ENCODE assay signal across 5 fruit fly cellular contexts in the genomic region with DNA sequence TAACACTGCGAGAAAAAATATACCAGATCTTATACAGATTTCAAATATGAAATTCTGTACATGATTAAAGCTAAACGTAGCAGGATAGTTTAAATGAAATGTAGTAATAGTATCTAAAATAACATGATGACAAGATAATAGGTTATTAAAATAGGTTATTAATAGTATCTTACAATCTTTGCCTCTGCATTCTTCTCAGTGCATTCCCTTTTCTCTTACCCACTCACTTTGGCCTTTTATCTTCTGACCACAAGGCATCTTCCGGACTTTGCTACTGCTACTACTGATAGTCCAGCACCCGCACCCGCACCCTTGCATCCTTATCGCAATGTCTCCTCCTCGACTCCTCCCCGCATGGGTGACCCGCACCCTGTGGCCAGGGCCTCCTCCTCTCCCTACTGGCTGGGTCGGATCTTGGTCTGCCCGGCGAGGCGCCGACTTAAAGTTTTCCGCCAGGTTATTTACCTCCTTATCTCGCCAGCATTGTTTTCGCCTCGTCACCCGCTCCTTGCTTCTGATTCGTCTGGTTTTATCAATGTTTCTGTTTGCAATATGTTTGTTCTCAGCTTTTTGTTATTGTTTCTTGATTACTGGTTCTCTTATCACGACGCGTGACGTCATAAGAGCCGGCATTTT.
A peak's percentile ranks its signal among the peaks of the same experiment; 100 is the strongest.
TF ChIP-seq lines count a peak whose summit lies in the region.

No protein-coding gene starts in this region.

TF ChIP-seq in whole organism, adult, 20 proteins besides CTCF, POLR2A, EP300 and RAD21 (continued from another document):
- TF ChIP-seq cic (GFP tag; optimal IDR thresholded peaks at IDR 0.05; lab: Kevin White, UChicago) (peak; percentile 43), kay (GFP tag; lab: Kevin White, UChicago; ENCODE audit: borderline replicate concordance) (peak; percentile 80), cnc (optimal IDR thresholded peaks at IDR 0.05; lab: Kevin White, UChicago) (peak in 1 of 2 experiments; percentile 57)

TF ChIP-seq in whole organism, embryonic, 481 proteins besides CTCF, POLR2A, EP300 and RAD21 (continued from another document and continues in another):
- TF ChIP-seq bsh (GFP tag; optimal IDR thresholded peaks at IDR 0.05; lab: Kevin White, UChicago): peak; percentile 60 to 74
- TF ChIP-seq CG16863 (GFP tag; optimal IDR thresholded peaks at IDR 0.05; lab: Kevin White, UChicago): peak; percentile 13
- peak; percentile 54 for TF ChIP-seq CG15696 (tag; optimal IDR thresholded peaks at IDR 0.05; lab: Kevin White, UChicago)
- TF ChIP-seq nerfin-2 (GFP tag; IDR thresholded peaks at IDR 0.05; lab: Robert Waterston, UW; ENCODE audit: partially characterized antibody): 0 out of 2 replicates have a peak, but pooled peaks have one; percentile 17
- TF ChIP-seq CG30403 (GFP tag; optimal IDR thresholded peaks at IDR 0.05; lab: Kevin White, UChicago): peak; percentile 33
- no peak for TF ChIP-seq CG6683 (GFP tag; optimal IDR thresholded peaks at IDR 0.05; lab: Kevin White, UChicago)
- no peak for TF ChIP-seq CG31224 (GFP tag; IDR thresholded peaks at IDR 0.05; lab: Robert Waterston, UW)
- TF ChIP-seq peb (GFP tag; IDR thresholded peaks at IDR 0.05; lab: Robert Waterston, UW): no peak
- no peak for TF ChIP-seq CG11093 (GFP tag; IDR thresholded peaks at IDR 0.05; lab: Robert Waterston, UW)
- peak; percentile 51 for TF ChIP-seq D19A (tag; optimal IDR thresholded peaks at IDR 0.05; lab: Kevin White, UChicago)
- TF ChIP-seq Drgx (GFP tag; IDR thresholded peaks at IDR 0.05; lab: Robert Waterston, UW): peak; percentile 80
- no peak for TF ChIP-seq dm (GFP tag; optimal IDR thresholded peaks at IDR 0.05; lab: Kevin White, UChicago)
- no peak for TF ChIP-seq Deaf1 (tag; optimal IDR thresholded peaks at IDR 0.05; lab: Kevin White, UChicago)
- TF ChIP-seq CG10209 (GFP tag; optimal IDR thresholded peaks at IDR 0.05; lab: Kevin White, UChicago): peak; percentile 49
- TF ChIP-seq CG3838 (GFP tag; optimal IDR thresholded peaks at IDR 0.05; lab: Kevin White, UChicago): no peak
- 0 out of 2 replicates have a peak, but pooled peaks have one; percentile 19 for TF ChIP-seq slbo (GFP tag; IDR thresholded peaks at IDR 0.05; lab: Robert Waterston, UW)
- no peak for TF ChIP-seq fd64A (GFP tag; optimal IDR thresholded peaks at IDR 0.05; lab: Kevin White, UChicago)
- peak; percentile 14 for TF ChIP-seq CHES-1-like (GFP tag; optimal IDR thresholded peaks at IDR 0.05; lab: Kevin White, UChicago)
- peak; percentile 66 for TF ChIP-seq unpg (GFP tag; optimal IDR thresholded peaks at IDR 0.05; lab: Kevin White, UChicago)
- no peak for TF ChIP-seq CG6854 (GFP tag; optimal IDR thresholded peaks at IDR 0.05; lab: Kevin White, UChicago)
- TF ChIP-seq fru (optimal IDR thresholded peaks at IDR 0.05; lab: Kevin White, UChicago): no peak
- peak; percentile 41 for TF ChIP-seq PHDP (tag; optimal IDR thresholded peaks at IDR 0.05; lab: Kevin White, UChicago)
- 0 out of 2 replicates have a peak, but pooled peaks have one; percentile 12 for TF ChIP-seq CG32772 (GFP tag; IDR thresholded peaks at IDR 0.05; lab: Robert Waterston, UW)
- TF ChIP-seq Fer3 (tag; optimal IDR thresholded peaks at IDR 0.05; lab: Kevin White, UChicago): peak; percentile 43
- peak; percentile 44 for TF ChIP-seq CG34376 (GFP tag; optimal IDR thresholded peaks at IDR 0.05; lab: Kevin White, UChicago)
- TF ChIP-seq CG4854 (GFP tag; optimal IDR thresholded peaks at IDR 0.05; lab: Kevin White, UChicago): no peak
- no peak for TF ChIP-seq CG6813 (GFP tag; optimal IDR thresholded peaks at IDR 0.05; lab: Kevin White, UChicago)
- TF ChIP-seq mirr (GFP tag; optimal IDR thresholded peaks at IDR 0.05; lab: Kevin White, UChicago): peak; percentile 15
- TF ChIP-seq CG7745 (tag; optimal IDR thresholded peaks at IDR 0.05; lab: Kevin White, UChicago): no peak

TF ChIP-seq in whole organism, prepupa, 60 proteins besides CTCF, POLR2A, EP300 and RAD21 (continued from another document and continues in another):
- TF ChIP-seq fd59A (GFP tag; optimal IDR thresholded peaks at IDR 0.05; lab: Kevin White, UChicago): peak; percentile 63
- peak; percentile 57 for TF ChIP-seq dac (GFP tag; optimal IDR thresholded peaks at IDR 0.05; lab: Kevin White, UChicago)
- peak; percentile 75 for TF ChIP-seq CG3919 (GFP tag; optimal IDR thresholded peaks at IDR 0.05; lab: Kevin White, UChicago)
- peak; percentile 81 for TF ChIP-seq eg (GFP tag; IDR thresholded peaks at IDR 0.05; lab: Robert Waterston, UW)
- TF ChIP-seq Smox (GFP tag; optimal IDR thresholded peaks at IDR 0.05; lab: Kevin White, UChicago): peak; percentile 80
- peak; percentile 80 for TF ChIP-seq CG3032 (tag; optimal IDR thresholded peaks at IDR 0.05; lab: Kevin White, UChicago)
- peak; percentile 51 to 84 for TF ChIP-seq salr (GFP tag; optimal IDR thresholded peaks at IDR 0.05; lab: Kevin White, UChicago)
- TF ChIP-seq CG6792 (GFP tag; optimal IDR thresholded peaks at IDR 0.05; lab: Kevin White, UChicago): peak; percentile 79
- TF ChIP-seq CG9139 (GFP tag; optimal IDR thresholded peaks at IDR 0.05; lab: Kevin White, UChicago): peak; percentile 74
- TF ChIP-seq CG10669 (GFP tag; optimal IDR thresholded peaks at IDR 0.05; lab: Kevin White, UChicago): peak; percentile 74
- peak; percentile 73 for TF ChIP-seq CG10631 (GFP tag; optimal IDR thresholded peaks at IDR 0.05; lab: Kevin White, UChicago)
- TF ChIP-seq Eip75B (GFP tag; optimal IDR thresholded peaks at IDR 0.05; lab: Kevin White, UChicago): peak; percentile 82
- peak; percentile 64 for TF ChIP-seq CG1621 (tag; optimal IDR thresholded peaks at IDR 0.05; lab: Kevin White, UChicago)
- TF ChIP-seq CG11762 (GFP tag; optimal IDR thresholded peaks at IDR 0.05; lab: Kevin White, UChicago; ENCODE audit: insufficient read depth): peak; percentile 77
- peak; percentile 12 for TF ChIP-seq Hr38 (GFP tag; optimal IDR thresholded peaks at IDR 0.05; lab: Kevin White, UChicago)
- TF ChIP-seq net (GFP tag; optimal IDR thresholded peaks at IDR 0.05; lab: Kevin White, UChicago): peak; percentile 70
- peak; percentile 70 for TF ChIP-seq lz (GFP tag; optimal IDR thresholded peaks at IDR 0.05; lab: Kevin White, UChicago)
- peak; percentile 75 for TF ChIP-seq dsx (GFP tag; optimal IDR thresholded peaks at IDR 0.05; lab: Kevin White, UChicago; ENCODE audit: poor library complexity, severe bottlenecking)
- peak; percentile 80 for TF ChIP-seq spab (GFP tag; optimal IDR thresholded peaks at IDR 0.05; lab: Kevin White, UChicago)
- peak; percentile 81 for TF ChIP-seq CG6808 (GFP tag; optimal IDR thresholded peaks at IDR 0.05; lab: Kevin White, UChicago)
- peak; percentile 27 for TF ChIP-seq vri (GFP tag; optimal IDR thresholded peaks at IDR 0.05; lab: Kevin White, UChicago)
- TF ChIP-seq CG6854 (GFP tag; optimal IDR thresholded peaks at IDR 0.05; lab: Kevin White, UChicago): peak; percentile 26
- TF ChIP-seq CG16779 (tag; optimal IDR thresholded peaks at IDR 0.05; lab: Kevin White, UChicago): peak; percentile 71
- peak; percentile 78; the same call in 2 of the 3 replicates for TF ChIP-seq CG6163 (GFP tag; IDR thresholded peaks at IDR 0.05; lab: Robert Waterston, UW)
- peak; percentile 70 for TF ChIP-seq Lpt (GFP tag; optimal IDR thresholded peaks at IDR 0.05; lab: Kevin White, UChicago)
- TF ChIP-seq Hr39 (GFP tag; optimal IDR thresholded peaks at IDR 0.05; lab: Kevin White, UChicago): peak; percentile 67
- peak; percentile 87 for TF ChIP-seq esn (GFP tag; optimal IDR thresholded peaks at IDR 0.05; lab: Kevin White, UChicago)
- TF ChIP-seq Sox14 (GFP tag; optimal IDR thresholded peaks at IDR 0.05; lab: Kevin White, UChicago): peak; percentile 67
- peak; percentile 74 for TF ChIP-seq achi (GFP tag; optimal IDR thresholded peaks at IDR 0.05; lab: Kevin White, UChicago)
- TF ChIP-seq Blimp-1 (GFP tag; optimal IDR thresholded peaks at IDR 0.05; lab: Kevin White, UChicago): peak; percentile 32

TF ChIP-seq in whole organism, pupa, 21 proteins besides CTCF, POLR2A, EP300 and RAD21 (continued from another document):
- peak; percentile 67; the same call in 2 of the 3 replicates for TF ChIP-seq fd96Ca (GFP tag; IDR thresholded peaks at IDR 0.05; lab: Robert Waterston, UW)
- peak; percentile 34 for TF ChIP-seq D1 (tag; optimal IDR thresholded peaks at IDR 0.05; lab: Kevin White, UChicago)

TF ChIP-seq in whole organism, wandering third instar larva, 38 proteins besides CTCF, POLR2A, EP300 and RAD21 (continued from another document):
- TF ChIP-seq lola (GFP tag; optimal IDR thresholded peaks at IDR 0.05; lab: Kevin White, UChicago) (no peak), Abd-B (GFP tag; optimal IDR thresholded peaks at IDR 0.05; lab: Kevin White, UChicago) (no peak), Dfd (GFP tag; optimal IDR thresholded peaks at IDR 0.05; lab: Kevin White, UChicago) (no peak), N (GFP tag; optimal IDR thresholded peaks at IDR 0.05; lab: Kevin White, UChicago) (no peak), usp (GFP tag; optimal IDR thresholded peaks at IDR 0.05; lab: Kevin White, UChicago) (no peak), br (GFP tag; optimal IDR thresholded peaks at IDR 0.05; lab: Kevin White, UChicago) (peak; percentile 62), Hr78 (GFP tag; optimal IDR thresholded peaks at IDR 0.05; lab: Kevin White, UChicago) (no peak), HLH106 (tag; optimal IDR thresholded peaks at IDR 0.05; lab: Kevin White, UChicago) (peak; percentile 70), h (GFP tag; optimal IDR thresholded peaks at IDR 0.05; lab: Kevin White, UChicago) (peak; percentile 65), CG9705 (GFP tag; optimal IDR thresholded peaks at IDR 0.05; lab: Kevin White, UChicago) (no peak), dl (GFP tag; optimal IDR thresholded peaks at IDR 0.05; lab: Kevin White, UChicago; ENCODE audit: insufficient read depth in 1 of 2, partially characterized antibody in 2 of 2) (no peak), tai (GFP tag; optimal IDR thresholded peaks at IDR 0.05; lab: Kevin White, UChicago) (no peak), OdsH (GFP tag; optimal IDR thresholded peaks at IDR 0.05; lab: Kevin White, UChicago) (peak; percentile 73), sage (GFP tag; optimal IDR thresholded peaks at IDR 0.05; lab: Kevin White, UChicago) (no peak), CrebA (GFP tag; optimal IDR thresholded peaks at IDR 0.05; lab: Kevin White, UChicago; ENCODE audit: borderline replicate concordance) (no peak), Sp1 (GFP tag; optimal IDR thresholded peaks at IDR 0.05; lab: Kevin White, UChicago) (peak; percentile 68), Dif (GFP tag; optimal IDR thresholded peaks at IDR 0.05; lab: Kevin White, UChicago; ENCODE audit: partially characterized antibody) (no peak), rgr (GFP tag; optimal IDR thresholded peaks at IDR 0.05; lab: Kevin White, UChicago) (peak; percentile 76)
